Fruit fly (Drosophila melanogaster): Measurements from ENCODE around the gene CG3345.
A peak's percentile ranks its signal among the peaks of the same experiment; 100 is the strongest.

The CG3345 gene

dm6 chr2L:249048-249825 lies 19.7 kb upstream of the CG3345 start (continued):
- TF ChIP-seq sens-2 (GFP tag; IDR thresholded peaks at IDR 0.05) = no peak
- TF ChIP-seq vvl (GFP tag; IDR thresholded peaks at IDR 0.05) = peak; percentile 65
- TF ChIP-seq nerfin-1 (tag; optimal IDR thresholded peaks at IDR 0.05) = peak; percentile 3
- no peak for TF ChIP-seq Lim3 (GFP tag; IDR thresholded peaks at IDR 0.05)
- peak; percentile 58 for TF ChIP-seq HLHmδ (GFP tag; optimal IDR thresholded peaks at IDR 0.05)
- TF ChIP-seq CG16779 (GFP tag; IDR thresholded peaks at IDR 0.05) = 0 out of 2 replicates have a peak, but pooled peaks have one; percentile 9
- TF ChIP-seq z (GFP tag; IDR thresholded peaks at IDR 0.05) = peak; percentile 73; the same call in 2 of the 3 replicates
- TF ChIP-seq Usf (GFP tag; optimal IDR thresholded peaks at IDR 0.05) = no peak
- peak; percentile 7 for TF ChIP-seq kah (GFP tag; optimal IDR thresholded peaks at IDR 0.05)
- TF ChIP-seq Xrp1 (GFP tag; IDR thresholded peaks at IDR 0.05) = peak; percentile 32; the same call in 1 of the 2 replicates
- no peak for TF ChIP-seq CG10209 (GFP tag; optimal IDR thresholded peaks at IDR 0.05)
- no peak for TF ChIP-seq CG11093 (GFP tag; IDR thresholded peaks at IDR 0.05)
- TF ChIP-seq Ets97D (GFP tag; optimal IDR thresholded peaks at IDR 0.05) = no peak
- peak; percentile 94 for TF ChIP-seq kni (GFP tag; optimal IDR thresholded peaks at IDR 0.05)
- TF ChIP-seq kay (GFP tag; optimal IDR thresholded peaks at IDR 0.05) = no peak
- TF ChIP-seq CG30431 (GFP tag; optimal IDR thresholded peaks at IDR 0.05) = no peak
- TF ChIP-seq Bgb (GFP tag; IDR thresholded peaks at IDR 0.05; ENCODE audit: partially characterized antibody) = peak; percentile 12; the same call in 1 of the 2 replicates
- no peak for TF ChIP-seq Hr3 (GFP tag; optimal IDR thresholded peaks at IDR 0.05)
- TF ChIP-seq CG4424 (GFP tag; optimal IDR thresholded peaks at IDR 0.05) = peak; percentile 10
- TF ChIP-seq B-H2 (GFP tag; optimal IDR thresholded peaks at IDR 0.05) = no peak
- TF ChIP-seq Sry-δ (GFP tag; optimal IDR thresholded peaks at IDR 0.05) = no peak
- peak; percentile 10; the same call in 1 of the 2 replicates for TF ChIP-seq bbx (GFP tag; IDR thresholded peaks at IDR 0.05; ENCODE audit: partially characterized antibody)
- TF ChIP-seq Nf-YB (GFP tag; optimal IDR thresholded peaks at IDR 0.05) = peak; percentile 42
- TF ChIP-seq cg (GFP tag; optimal IDR thresholded peaks at IDR 0.05) = peak; percentile 88
- no peak for TF ChIP-seq Dip3 (GFP tag; optimal IDR thresholded peaks at IDR 0.05)
- TF ChIP-seq CG7556 (GFP tag; optimal IDR thresholded peaks at IDR 0.05) = peak; percentile 22
- TF ChIP-seq Stat92E (GFP tag; optimal IDR thresholded peaks at IDR 0.05) = peak in 1 of 3 experiments; percentile 15
- peak; percentile 95 to 97 for TF ChIP-seq Trl (optimal IDR thresholded peaks at IDR 0.05)
- TF ChIP-seq Trl (GFP tag; optimal IDR thresholded peaks at IDR 0.05) = peak; percentile 31
- peak; percentile 15 for TF ChIP-seq CG30403 (GFP tag; optimal IDR thresholded peaks at IDR 0.05)
- no peak for TF ChIP-seq CG6683 (GFP tag; optimal IDR thresholded peaks at IDR 0.05)
- TF ChIP-seq Dref (GFP tag; IDR thresholded peaks at IDR 0.05) = no peak
- no peak for TF ChIP-seq amos (GFP tag; IDR thresholded peaks at IDR 0.05; ENCODE audit: partially characterized antibody)
- TF ChIP-seq tx (GFP tag; optimal IDR thresholded peaks at IDR 0.05) = no peak
- TF ChIP-seq gsb-n (tag; optimal IDR thresholded peaks at IDR 0.05) = peak; percentile 60
- no peak for TF ChIP-seq CG17912 (GFP tag; optimal IDR thresholded peaks at IDR 0.05)
- no peak for TF ChIP-seq CG5953 (GFP tag; IDR thresholded peaks at IDR 0.05)
- TF ChIP-seq Atf6 (GFP tag; IDR thresholded peaks at IDR 0.05) = peak; percentile 15; the same call in 1 of the 2 replicates
- TF ChIP-seq Optix (GFP tag; IDR thresholded peaks at IDR 0.05) = no peak
- TF ChIP-seq CG16813 (GFP tag; IDR thresholded peaks at IDR 0.05; ENCODE audit: partially characterized antibody) = no peak; the same call in 2 of the 3 replicates
- no peak for TF ChIP-seq CG15696 (tag; optimal IDR thresholded peaks at IDR 0.05)
- TF ChIP-seq CG5245 (GFP tag; optimal IDR thresholded peaks at IDR 0.05) = no peak
- peak; percentile 50 for TF ChIP-seq chm (GFP tag; IDR thresholded peaks at IDR 0.05)
- TF ChIP-seq row (GFP tag; IDR thresholded peaks at IDR 0.05) = no peak
- TF ChIP-seq Doc2 (GFP tag; IDR thresholded peaks at IDR 0.05) = no peak
- TF ChIP-seq CG15514 (GFP tag; optimal IDR thresholded peaks at IDR 0.05) = peak; percentile 7
- peak; percentile 67 for TF ChIP-seq abd-A (tag; optimal IDR thresholded peaks at IDR 0.05)
- TF ChIP-seq ase (GFP tag; IDR thresholded peaks at IDR 0.05) = no peak
- no peak for TF ChIP-seq Doc3 (GFP tag; IDR thresholded peaks at IDR 0.05; ENCODE audit: partially characterized antibody)
